Worm (Caenorhabditis elegans): Measurements from ENCODE around the gene dex-1.

ce11 chrIII:5581049-5581448 is 55.1 kb downstream of the dex-1 start, which contains the start of gene F56D2.5:
- TF ChIP-seq unc-39 (tag; optimal IDR thresholded peaks at IDR 0.05), result no peak
- no peak for TF ChIP-seq ham-2 (GFP tag; optimal IDR thresholded peaks at IDR 0.05)
- no peak for TF ChIP-seq unc-62 (GFP tag; optimal IDR thresholded peaks at IDR 0.05)
- TF ChIP-seq pha-4 (tag; optimal IDR thresholded peaks at IDR 0.05), result no peak
- no peak for TF ChIP-seq lin-13 (tag; optimal IDR thresholded peaks at IDR 0.05)
- no peak for TF ChIP-seq blmp-1 (tag; optimal IDR thresholded peaks at IDR 0.05)
- TF ChIP-seq ztf-11 (tag; optimal IDR thresholded peaks at IDR 0.05), result no peak
- no peak for TF ChIP-seq nhr-237 (tag; optimal IDR thresholded peaks at IDR 0.05)
- no peak for TF ChIP-seq nhr-12 (tag; optimal IDR thresholded peaks at IDR 0.05)
- TF ChIP-seq nhr-76 (tag; optimal IDR thresholded peaks at IDR 0.05), result no peak

Measured in whole organism, mixed stage, embryonic.